Fruit fly (Drosophila melanogaster) Kc167 (cell line): ENCODE data around the gene tadr.

Experiments used
- Myc ChIP-seq: fragments of >200 bp; optimal IDR thresholded peaks from 2 replicates; lab custom pipeline; 2017; ENCODE audit warnings: missing external identifiers
- Sin3A ChIP-seq: fragments of >200 bp; optimal IDR thresholded peaks from 2 replicates; lab custom pipeline; 2018; ENCODE audit warnings: missing external identifiers
- h ChIP-seq: fragments of >200 bp; optimal IDR thresholded peaks from 3 replicates; lab custom pipeline; 2018; ENCODE audit warnings: missing external identifiers
- insv ChIP-seq: fragments of >200 bp; optimal IDR thresholded peaks from 3 replicates; lab custom pipeline; 2018; ENCODE audit warnings: missing external identifiers
- psq ChIP-seq: fragments of >200 bp; optimal IDR thresholded peaks from 2 replicates; lab custom pipeline; 2017; ENCODE audit warnings: missing external identifiers
- ttk ChIP-seq: sonication (Bioruptor generic); optimal IDR thresholded peaks from 2 replicates; lab custom pipeline; 2017; ENCODE audit warnings: missing external identifiers

tadr gene

dm6 chr2L:21051873-21052736 lies 23.1 kb upstream of the tadr start, which contains the start of gene CG42238:
TSS of gene CG42238 (minus strand) at chr2L:21052164.
- TF ChIP-seq ttk = no peak
- TF ChIP-seq insv (lab: Kevin White, UChicago) = no peak
- no peak for TF ChIP-seq psq (lab: Kevin White, UChicago)
- no peak for TF ChIP-seq Sin3A (lab: Kevin White, UChicago)
- TF ChIP-seq Myc (lab: Kevin White, UChicago) = no peak
- no peak for TF ChIP-seq h (lab: Kevin White, UChicago)

- TF ChIP-seq Sin3A (lab: Kevin White, UChicago) (no peak), psq (lab: Kevin White, UChicago) (no peak)
Observed at dm6 chr2L:21052783-21053463, 22.3 kb upstream of the tadr start, which contains the start of gene Itgbn. TSS of gene Itgbn (plus strand) at chr2L:21053033.

dm6 chr2L:21053623-21054022 lies 21.6 kb upstream of the tadr start:
- no peak for TF ChIP-seq Myc (lab: Kevin White, UChicago)
- TF ChIP-seq Sin3A (lab: Kevin White, UChicago) = no peak
- TF ChIP-seq psq (lab: Kevin White, UChicago) = no peak
- TF ChIP-seq insv (lab: Kevin White, UChicago) = no peak
- TF ChIP-seq ttk = no peak
- no peak for TF ChIP-seq h (lab: Kevin White, UChicago)

dm6 chr2L:21061591-21061990 lies 13.6 kb upstream of the tadr start:
- no peak for TF ChIP-seq Sin3A (lab: Kevin White, UChicago)
- no peak for TF ChIP-seq h (lab: Kevin White, UChicago)
- TF ChIP-seq Myc (lab: Kevin White, UChicago) = no peak
- TF ChIP-seq ttk = no peak
- no peak for TF ChIP-seq psq (lab: Kevin White, UChicago)
- no peak for TF ChIP-seq insv (lab: Kevin White, UChicago)

- TF ChIP-seq insv (lab: Kevin White, UChicago) (no peak), psq (lab: Kevin White, UChicago) (no peak), Myc (lab: Kevin White, UChicago) (no peak), ttk (no peak), h (lab: Kevin White, UChicago) (no peak), Sin3A (lab: Kevin White, UChicago) (no peak)
Observed at dm6 chr2L:21062611-21063010, 12.6 kb upstream of the tadr start.

dm6 chr2L:21065889-21066288 lies 9.3 kb upstream of the tadr start:
- no peak for TF ChIP-seq insv (lab: Kevin White, UChicago)
- TF ChIP-seq h (lab: Kevin White, UChicago) = no peak
- TF ChIP-seq Myc (lab: Kevin White, UChicago) = no peak
- no peak for TF ChIP-seq psq (lab: Kevin White, UChicago)
- no peak for TF ChIP-seq ttk
- no peak for TF ChIP-seq Sin3A (lab: Kevin White, UChicago)

dm6 chr2L:21067137-21067536 lies 8.1 kb upstream of the tadr start:
- TF ChIP-seq ttk (no peak), Sin3A (lab: Kevin White, UChicago) (no peak), insv (lab: Kevin White, UChicago) (no peak), h (lab: Kevin White, UChicago) (no peak), psq (lab: Kevin White, UChicago) (no peak), Myc (lab: Kevin White, UChicago) (no peak)

dm6 chr2L:21069776-21070175 lies 5.4 kb upstream of the tadr start:
- no peak for TF ChIP-seq Sin3A (lab: Kevin White, UChicago)
- no peak for TF ChIP-seq insv (lab: Kevin White, UChicago)
- no peak for TF ChIP-seq ttk
- no peak for TF ChIP-seq psq (lab: Kevin White, UChicago)
- TF ChIP-seq h (lab: Kevin White, UChicago) = no peak
- TF ChIP-seq Myc (lab: Kevin White, UChicago) = no peak

dm6 chr2L:21070825-21071224 lies 4.4 kb upstream of the tadr start:
- TF ChIP-seq ttk (no peak), insv (lab: Kevin White, UChicago) (no peak), Myc (lab: Kevin White, UChicago) (no peak), Sin3A (lab: Kevin White, UChicago) (no peak), psq (lab: Kevin White, UChicago) (no peak), h (lab: Kevin White, UChicago) (no peak)

dm6 chr2L:21071435-21071834 lies 3.8 kb upstream of the tadr start, which contains the start of gene CG9265:
TSS of gene CG9265 (minus strand) at chr2L:21071502.
- TF ChIP-seq insv (lab: Kevin White, UChicago) (no peak), Sin3A (lab: Kevin White, UChicago) (no peak), psq (lab: Kevin White, UChicago) (no peak)

- TF ChIP-seq insv (lab: Kevin White, UChicago) (no peak), ttk (no peak), psq (lab: Kevin White, UChicago) (no peak)
Observed at dm6 chr2L:21072389-21072788, 2.8 kb upstream of the tadr start.

- TF ChIP-seq Sin3A (lab: Kevin White, UChicago) (no peak), Myc (lab: Kevin White, UChicago) (no peak)
Observed at dm6 chr2L:21073300-21073699, 1.9 kb upstream of the tadr start.
